Worm (Caenorhabditis elegans) whole organism, L4 larva: ENCODE data around the gene hum-2.

Experiments
- D1046.2 ChIP-seq: fragments of 200-800 bp; sonication (Bioruptor generic); IDR thresholded peaks from 2 replicates; pipeline ENCODE4 v1.3.6; 2022; ENCODE audit warnings: missing genetic modification characterization, missing compliant biosample characterization
- F10B5.3 ChIP-seq: sonication (generic microtip); optimal IDR thresholded peaks from 2 replicates; lab custom pipeline; 2016; ENCODE audit warnings: mild to moderate bottlenecking, missing genetic modification characterization, missing compliant biosample characterization
- F26F4.8 ChIP-seq: fragments of 200-800 bp; sonication (Bioruptor generic); conservative IDR thresholded peaks from 2 replicates; pipeline ENCODE4 v1.3.6; 2022; ENCODE audit warnings: missing genetic modification characterization, missing compliant biosample characterization
- F37D6.2 ChIP-seq: sonication (generic microtip); optimal IDR thresholded peaks from 2 replicates; lab custom pipeline; 2016; ENCODE audit warnings: mild to moderate bottlenecking, missing genetic modification characterization, missing compliant biosample characterization
- F44E2.7 ChIP-seq: fragments of 200-800 bp; sonication (Bioruptor generic); IDR thresholded peaks from 2 replicates; pipeline ENCODE4 v2.1.2; 2022; ENCODE audit warnings: missing genetic modification characterization, missing compliant biosample characterization
- F49E8.2 ChIP-seq: sonication (generic microtip); optimal IDR thresholded peaks from 2 replicates; lab custom pipeline; 2016; ENCODE audit warnings: missing compliant biosample characterization, mild to moderate bottlenecking, missing genetic modification characterization, borderline replicate concordance
- T26A8.4 ChIP-seq: fragments of 200-800 bp; sonication (Bioruptor generic); IDR thresholded peaks from 2 replicates; pipeline ENCODE4 v1.3.6; 2022; ENCODE audit warnings: missing genetic modification characterization, missing compliant biosample characterization
- Y105C5A.15 ChIP-seq: fragments of 200-800 bp; sonication (Bioruptor generic); IDR thresholded peaks from 2 replicates; pipeline ENCODE4 v1.3.6; 2022; ENCODE audit warnings: missing genetic modification characterization, missing compliant biosample characterization
- ZK337.2 ChIP-seq: fragments of 200-800 bp; sonication (Bioruptor generic); IDR thresholded peaks from 2 replicates; pipeline ENCODE4 v1.3.6; 2022; ENCODE audit warnings: missing genetic modification reagents, missing genetic modification characterization, missing compliant biosample characterization
- ZK546.5 ChIP-seq, 2 experiments: sonication (generic microtip); optimal IDR thresholded peaks; 2 replicates each; lab custom pipeline; 2017; ENCODE audit warnings: missing biosample characterization in 2 of 2, missing genetic modification characterization in 2 of 2
- aha-1 ChIP-seq: fragments of 150-350 bp; peaks from one replicate; lab custom pipeline; 2014; ENCODE audit warnings: missing biosample characterization, missing genetic modification characterization
- ceh-28 ChIP-seq: fragments of 150-350 bp; optimal IDR thresholded peaks from 2 replicates; lab custom pipeline; 2014; ENCODE audit warnings: missing biosample characterization, missing genetic modification reagents, missing genetic modification characterization
- ces-1 ChIP-seq: fragments of 150-350 bp; sonication (generic microtip); optimal IDR thresholded peaks from 4 replicates; lab custom pipeline; 2014; ENCODE audit warnings: missing biosample characterization, missing genetic modification reagents, missing genetic modification characterization
- daf-12 ChIP-seq: fragments of 150-350 bp; optimal IDR thresholded peaks from 2 replicates; lab custom pipeline; 2014; ENCODE audit warnings: missing biosample characterization, missing genetic modification reagents, missing genetic modification characterization
- dpl-1 ChIP-seq: fragments of 150-350 bp; optimal IDR thresholded peaks from 2 replicates; lab custom pipeline; 2014; ENCODE audit warnings: missing biosample characterization, missing genetic modification reagents, missing genetic modification characterization
- dve-1 ChIP-seq: sonication (generic microtip); optimal IDR thresholded peaks from 2 replicates; lab custom pipeline; 2017; ENCODE audit warnings: antibody characterized with exemption, mild to moderate bottlenecking, missing genetic modification characterization, missing compliant biosample characterization; ENCODE audit not compliant: insufficient read depth
- hlh-30 ChIP-seq: sonication (generic microtip); optimal IDR thresholded peaks from 2 replicates; lab custom pipeline; 2017; ENCODE audit warnings: antibody characterized with exemption, mild to moderate bottlenecking, missing genetic modification characterization, missing compliant biosample characterization; ENCODE audit not compliant: insufficient read depth
- hmg-1.1 ChIP-seq: fragments of 200-800 bp; sonication (Bioruptor generic); IDR thresholded peaks from 2 replicates; pipeline ENCODE4 v1.3.6; 2022; ENCODE audit warnings: missing genetic modification reagents, missing genetic modification characterization, missing compliant biosample characterization
- lin-1 ChIP-seq: fragments of 200-800 bp; sonication (Bioruptor generic); IDR thresholded peaks from 2 replicates; pipeline ENCODE4 v1.3.6; 2022; ENCODE audit warnings: missing genetic modification reagents, missing genetic modification characterization, missing compliant biosample characterization
- lin-15B ChIP-seq: fragments of 150-350 bp; sonication (generic microtip); optimal IDR thresholded peaks from 3 replicates; lab custom pipeline; 2014; ENCODE audit warnings: missing biosample characterization, missing genetic modification characterization
- lin-29 ChIP-seq: fragments of 200-800 bp; sonication (Bioruptor generic); IDR thresholded peaks from 2 replicates; pipeline ENCODE4 v1.3.6; 2022; ENCODE audit warnings: missing genetic modification reagents, missing genetic modification characterization, missing compliant biosample characterization
- lin-39 ChIP-seq: fragments of 150-350 bp; optimal IDR thresholded peaks from 2 replicates; lab custom pipeline; 2014; ENCODE audit warnings: missing biosample characterization, missing genetic modification reagents, missing genetic modification characterization
- lir-3 ChIP-seq: sonication (generic microtip); optimal IDR thresholded peaks from 2 replicates; lab custom pipeline; 2016; ENCODE audit warnings: mild to moderate bottlenecking, missing genetic modification characterization, missing compliant biosample characterization
- madf-9 ChIP-seq: fragments of 200-800 bp; sonication (Bioruptor generic); conservative IDR thresholded peaks from 2 replicates; pipeline ENCODE4 v1.3.6; 2022; ENCODE audit warnings: missing genetic modification reagents, missing genetic modification characterization, missing compliant biosample characterization
- mdl-1 ChIP-seq, 2 experiments: fragments of 150-350 bp in 1 of 2; sonication (generic microtip) in 1 of 2; optimal IDR thresholded peaks; 2 replicates each; lab custom pipeline; 2014 to 2017; ENCODE audit warnings: missing biosample characterization in 2 of 2, missing genetic modification characterization in 2 of 2
- mep-1 ChIP-seq: fragments of 150-350 bp; sonication (generic microtip); optimal IDR thresholded peaks from 3 replicates; lab custom pipeline; 2014; ENCODE audit warnings: missing biosample characterization, missing genetic modification characterization
- mes-2 ChIP-seq: sonication (generic microtip); optimal IDR thresholded peaks from 2 replicates; lab custom pipeline; 2016; ENCODE audit warnings: missing genotype, mild to moderate bottlenecking, missing genetic modification characterization, missing compliant biosample characterization; ENCODE audit not compliant: poor library complexity, severe bottlenecking
- nhr-11 ChIP-seq: fragments of 150-350 bp; optimal IDR thresholded peaks from 2 replicates; lab custom pipeline; 2014; ENCODE audit warnings: missing biosample characterization, missing genetic modification characterization
- nhr-25 ChIP-seq: sonication (generic microtip); optimal IDR thresholded peaks from 2 replicates; lab custom pipeline; 2017; ENCODE audit warnings: missing genetic modification characterization, mild to moderate bottlenecking, missing compliant biosample characterization, antibody characterized with exemption, moderate library complexity, borderline replicate concordance; ENCODE audit not compliant: insufficient read depth
- nhr-42 ChIP-seq: fragments of 200-800 bp; sonication (Bioruptor generic); IDR thresholded peaks from 2 replicates; pipeline ENCODE4 v1.3.6; 2022; ENCODE audit warnings: missing genetic modification characterization, missing compliant biosample characterization
- nhr-48 ChIP-seq: sonication (generic microtip); optimal IDR thresholded peaks from 2 replicates; lab custom pipeline; 2016; ENCODE audit warnings: mild to moderate bottlenecking, missing genetic modification characterization, missing compliant biosample characterization
- pha-4 ChIP-seq, 2 experiments: fragments of 150-350 bp in 1 of 2; fragments of 200-800 bp in 1 of 2; sonication (Bioruptor generic) in 1 of 2; IDR thresholded peaks in 1 of 2; optimal IDR thresholded peaks in 1 of 2; 2 replicates each; pipeline versions ENCODE4 v1.3.6 to Lab custom; 2014 to 2022; ENCODE audit warnings: missing genetic modification characterization in 2 of 2, missing genetic modification reagents in 2 of 2, missing biosample characterization in 1 of 2, missing compliant biosample characterization in 1 of 2
- php-3 ChIP-seq: fragments of 200-800 bp; sonication (Bioruptor generic); IDR thresholded peaks from 2 replicates; pipeline ENCODE4 v1.3.6; 2022; ENCODE audit warnings: missing genetic modification reagents, missing genetic modification characterization, missing compliant biosample characterization
- pqm-1 ChIP-seq: sonication (generic microtip); optimal IDR thresholded peaks from 2 replicates; lab custom pipeline; 2017; ENCODE audit warnings: missing biosample characterization, missing genetic modification characterization
- saeg-2 ChIP-seq: fragments of 200-800 bp; sonication (Bioruptor generic); IDR thresholded peaks from 2 replicates; pipeline ENCODE4 v1.3.6; 2022; ENCODE audit warnings: missing genetic modification reagents, missing genetic modification characterization, missing compliant biosample characterization
- sdz-12 ChIP-seq: fragments of 200-800 bp; sonication (Bioruptor generic); optimal IDR thresholded peaks from 2 replicates; lab custom pipeline; 2018; ENCODE audit warnings: mild to moderate bottlenecking, missing genetic modification characterization, missing compliant biosample characterization
- skn-1 ChIP-seq: fragments of 150-350 bp; optimal IDR thresholded peaks from 2 replicates; lab custom pipeline; 2014; ENCODE audit warnings: missing biosample characterization, missing genetic modification characterization
- snpc-4 ChIP-seq: fragments of 150-350 bp; optimal IDR thresholded peaks from 2 replicates; lab custom pipeline; 2014; ENCODE audit warnings: missing biosample characterization, missing genetic modification characterization
- tag-97 ChIP-seq: fragments of 200-800 bp; sonication (Bioruptor generic); IDR thresholded peaks from 2 replicates; pipeline ENCODE4 v1.3.6; 2022; ENCODE audit warnings: missing genetic modification characterization, missing compliant biosample characterization
- unc-39 ChIP-seq: sonication (generic microtip); optimal IDR thresholded peaks from 2 replicates; lab custom pipeline; 2017; ENCODE audit warnings: missing biosample characterization, missing genetic modification characterization
- unc-62 ChIP-seq, 3 experiments: fragments of 150-350 bp in 1 of 3; sonication (generic microtip); optimal IDR thresholded peaks in 2 of 3; peaks in 1 of 3; 1 replicate in 1 of 3; 2 replicates in 2 of 3; lab custom pipeline; 2014 to 2017; ENCODE audit warnings: missing biosample characterization in 3 of 3, missing genetic modification characterization in 3 of 3, missing genetic modification reagents in 3 of 3, missing genotype in 1 of 3
- zfp-2 ChIP-seq: sonication (generic microtip); optimal IDR thresholded peaks from 2 replicates; lab custom pipeline; 2016; ENCODE audit warnings: mild to moderate bottlenecking, missing genetic modification characterization, missing compliant biosample characterization

The hum-2 gene

ce11 chrV:9440003-9440319 lies 54.0 kb downstream of the hum-2 start:
- TF ChIP-seq php-3 (no peak), unc-39 (tag; lab: Kevin White, UChicago) (no peak), sdz-12 (GFP tag; lab: Kevin White, UChicago) (no peak), ZK337.2 (GFP tag; lab: Robert Waterston, UW) (no peak), ceh-28 (tag; lab: Kevin White, UChicago) (no peak), F49E8.2 (tag; lab: Kevin White, UChicago) (peak; percentile 26), lin-1 (GFP tag; lab: Robert Waterston, UW) (no peak), nhr-42 (GFP tag; lab: Robert Waterston, UW) (no peak), mes-2 (tag; lab: Kevin White, UChicago) (peak; percentile 24), pqm-1 (tag; lab: Kevin White, UChicago) (no peak), lin-29 (GFP tag; lab: Robert Waterston, UW) (no peak)

- TF ChIP-seq aha-1 (tag; lab: Kevin White, UChicago) = peak; percentile 94
- TF ChIP-seq F10B5.3 (tag; lab: Kevin White, UChicago) = no peak
Measured at ce11 chrV:9441046-9441445, 55.1 kb downstream of the hum-2 start.

- TF ChIP-seq nhr-48 (tag; lab: Kevin White, UChicago) = no peak
- TF ChIP-seq hlh-30 (tag; lab: Kevin White, UChicago) = peak; percentile 23
- TF ChIP-seq D1046.2 = no peak
- no peak for TF ChIP-seq F10B5.3 (tag; lab: Kevin White, UChicago)
- TF ChIP-seq F44E2.7 (GFP tag; lab: Robert Waterston, UW) = no peak
- no peak for TF ChIP-seq ces-1 (GFP tag; lab: Kevin White, UChicago)
- no peak for TF ChIP-seq mdl-1 (tag; optimal IDR thresholded peaks at IDR 0.05; lab: Kevin White, UChicago)
- TF ChIP-seq mep-1 (tag; lab: Kevin White, UChicago) = no peak
- 0 out of 2 replicates have a peak, but pooled peaks have one; percentile 10 for TF ChIP-seq hmg-1.1
- TF ChIP-seq unc-62 (GFP tag; optimal IDR thresholded peaks at IDR 0.05 in 1 of 2; lab: Kevin White, UChicago) = peak in 1 of 2 experiments; percentile 59
- no peak for TF ChIP-seq unc-62 (tag; optimal IDR thresholded peaks at IDR 0.05; lab: Kevin White, UChicago)
- TF ChIP-seq pha-4 (GFP tag; IDR thresholded peaks at IDR 0.05; lab: Robert Waterston, UW) = 0 out of 2 replicates have a peak, but pooled peaks have one; percentile 16
- no peak for TF ChIP-seq pha-4 (tag; optimal IDR thresholded peaks at IDR 0.05; lab: Kevin White, UChicago)
- TF ChIP-seq lin-39 (tag; lab: Kevin White, UChicago) = no peak
- no peak for TF ChIP-seq tag-97 (GFP tag; lab: Robert Waterston, UW)
- no peak for TF ChIP-seq ZK337.2 (GFP tag; lab: Robert Waterston, UW)
- TF ChIP-seq F26F4.8 (GFP tag; lab: Robert Waterston, UW) = no peak
- TF ChIP-seq F37D6.2 (tag; lab: Kevin White, UChicago) = no peak
- TF ChIP-seq lin-15B (tag; lab: Kevin White, UChicago) = no peak
- TF ChIP-seq lir-3 (tag; lab: Kevin White, UChicago) = no peak
- TF ChIP-seq mes-2 (tag; lab: Kevin White, UChicago) = peak; percentile 6
- TF ChIP-seq T26A8.4 = no peak
- no peak for TF ChIP-seq dpl-1 (GFP tag; lab: Kevin White, UChicago)
- TF ChIP-seq nhr-11 = no peak
- no peak for TF ChIP-seq daf-12 (tag; lab: Kevin White, UChicago)
- TF ChIP-seq ZK546.5 (tag; optimal IDR thresholded peaks at IDR 0.05; lab: Kevin White, UChicago) = no peak
- TF ChIP-seq nhr-25 (tag; lab: Kevin White, UChicago) = no peak
- no peak for TF ChIP-seq saeg-2 (GFP tag; lab: Robert Waterston, UW)
- TF ChIP-seq dve-1 (tag; lab: Kevin White, UChicago) = peak; percentile 60
- no peak for TF ChIP-seq madf-9 (GFP tag; lab: Robert Waterston, UW)
- no peak for TF ChIP-seq zfp-2
- TF ChIP-seq Y105C5A.15 (GFP tag; lab: Robert Waterston, UW) = no peak
- no peak for TF ChIP-seq skn-1 (tag; lab: Kevin White, UChicago)
- no peak for TF ChIP-seq aha-1 (tag; lab: Kevin White, UChicago)
- TF ChIP-seq snpc-4 = no peak
Measured at ce11 chrV:9442471-9442870, 56.5 kb downstream of the hum-2 start.
